Fruit fly (Drosophila melanogaster) whole organism, embryonic: ENCODE results near the gene CG13454.

Experiments
- BEAF-32 ChIP-seq: fragments of 200-800 bp; sonication (Bioruptor generic); optimal IDR thresholded peaks from 3 replicates; lab custom pipeline; 2017; ENCODE audit warnings: missing biosample characterization, missing genetic modification characterization, mild to moderate bottlenecking, moderate library complexity, missing genetic modification reagents
- CG1024 ChIP-seq: fragments of 200-800 bp; sonication (Bioruptor generic); IDR thresholded peaks from 2 replicates; pipeline ENCODE4 v1.3.6; 2022; ENCODE audit warnings: missing biosample characterization, missing genetic modification characterization
- CG11398 ChIP-seq: fragments of 200-800 bp; sonication (Bioruptor generic); optimal IDR thresholded peaks from 2 replicates; lab custom pipeline; 2016; ENCODE audit warnings: missing biosample characterization, missing genetic modification characterization
- CG11695 ChIP-seq: fragments of 200-800 bp; sonication (Bioruptor generic); IDR thresholded peaks from 3 replicates; pipeline ENCODE4 v1.3.6; 2022; ENCODE audit warnings: missing biosample characterization, missing genetic modification characterization
- CG12104 ChIP-seq: fragments of 200-800 bp; sonication (Bioruptor generic); optimal IDR thresholded peaks from 3 replicates; lab custom pipeline; 2016; ENCODE audit warnings: missing biosample characterization, missing genetic modification characterization
- CG13424 ChIP-seq: fragments of 200-800 bp; sonication (Bioruptor generic); optimal IDR thresholded peaks from 2 replicates; lab custom pipeline; 2019; ENCODE audit warnings: missing biosample characterization, mild to moderate bottlenecking, missing genetic modification characterization, moderate library complexity
- CG14014 ChIP-seq: fragments of 200-800 bp; sonication (Bioruptor generic); IDR thresholded peaks from 2 replicates; pipeline ENCODE4 v1.3.6; 2022; ENCODE audit warnings: missing biosample characterization, missing genetic modification characterization
- CG15073 ChIP-seq: fragments of 200-800 bp; sonication (Bioruptor generic); optimal IDR thresholded peaks from 2 replicates; lab custom pipeline; 2016; ENCODE audit warnings: missing biosample characterization, missing genetic modification characterization
- CG1603 ChIP-seq: fragments of 200-800 bp; sonication (Bioruptor generic); optimal IDR thresholded peaks from 2 replicates; lab custom pipeline; 2019; ENCODE audit warnings: missing biosample characterization, mild to moderate bottlenecking, missing genetic modification characterization, moderate library complexity
- CG17359 ChIP-seq: fragments of 200-800 bp; sonication (Bioruptor generic); optimal IDR thresholded peaks from 3 replicates; lab custom pipeline; 2018; ENCODE audit warnings: missing biosample characterization, mild to moderate bottlenecking, missing genetic modification characterization, moderate library complexity
- CG1832 ChIP-seq: fragments of 200-800 bp; sonication (Bioruptor generic); optimal IDR thresholded peaks from 2 replicates; lab custom pipeline; 2017; ENCODE audit warnings: missing biosample characterization, mild to moderate bottlenecking, missing genetic modification characterization, inconsistent platforms
- CG18764 ChIP-seq: fragments of 200-800 bp; sonication (Bioruptor generic); optimal IDR thresholded peaks from 3 replicates; lab custom pipeline; 2016; ENCODE audit warnings: missing biosample characterization, missing genetic modification characterization
- CG31365 ChIP-seq: fragments of 200-800 bp; sonication (Bioruptor generic); optimal IDR thresholded peaks from 2 replicates; lab custom pipeline; 2018; ENCODE audit warnings: missing biosample characterization, mild to moderate bottlenecking, missing genetic modification characterization
- CG33213 ChIP-seq: fragments of 200-800 bp; sonication (Bioruptor generic); optimal IDR thresholded peaks from 3 replicates; lab custom pipeline; 2016; ENCODE audit warnings: missing biosample characterization, missing genetic modification characterization
- CG3407 ChIP-seq: fragments of 200-800 bp; sonication (Bioruptor generic); optimal IDR thresholded peaks from 2 replicates; lab custom pipeline; 2018; ENCODE audit warnings: missing biosample characterization, mild to moderate bottlenecking, missing genetic modification characterization
- CG4328 ChIP-seq: fragments of 200-800 bp; sonication (Bioruptor generic); optimal IDR thresholded peaks from 3 replicates; lab custom pipeline; 2017; ENCODE audit warnings: missing biosample characterization, missing genetic modification reagents, missing genetic modification characterization
- CG4730 ChIP-seq: fragments of 200-800 bp; sonication (Bioruptor generic); IDR thresholded peaks from 2 replicates; pipeline ENCODE4 v1.3.6; 2022; ENCODE audit warnings: missing biosample characterization, missing genetic modification characterization
- CG6175 ChIP-seq: fragments of 200-800 bp; sonication (Bioruptor generic); IDR thresholded peaks from 3 replicates; pipeline ENCODE4 v1.3.6; 2022; ENCODE audit warnings: missing biosample characterization, missing genetic modification characterization
- CoRest ChIP-seq: fragments of 200-800 bp; sonication (Bioruptor generic); optimal IDR thresholded peaks from 3 replicates; lab custom pipeline; 2018; ENCODE audit warnings: missing biosample characterization, mild to moderate bottlenecking, missing genetic modification characterization, moderate library complexity
- CrebB ChIP-seq: fragments of 200-800 bp; sonication (Bioruptor generic); optimal IDR thresholded peaks from 3 replicates; lab custom pipeline; 2018; ENCODE audit warnings: missing biosample characterization, mild to moderate bottlenecking, missing genetic modification characterization
- D19B ChIP-seq: fragments of 200-800 bp; sonication (Bioruptor generic); optimal IDR thresholded peaks from 2 replicates; lab custom pipeline; 2017; ENCODE audit warnings: missing biosample characterization, mild to moderate bottlenecking, missing genetic modification characterization
- Dip2 ChIP-seq: fragments of 200-800 bp; sonication (Bioruptor generic); IDR thresholded peaks from 2 replicates; pipeline ENCODE4 v1.3.6; 2022; ENCODE audit warnings: missing biosample characterization, missing genetic modification characterization
- Fer3 ChIP-seq: fragments of 200-800 bp; sonication (Bioruptor generic); optimal IDR thresholded peaks from 2 replicates; lab custom pipeline; 2018; ENCODE audit warnings: missing biosample characterization, mild to moderate bottlenecking, missing genetic modification characterization, moderate library complexity
- Hr51 ChIP-seq, 2 experiments: fragments of 200-800 bp; sonication (Bioruptor generic); optimal IDR thresholded peaks; 2 replicates in 1 of 2; 3 replicates in 1 of 2; lab custom pipeline; 2016 to 2018; ENCODE audit warnings: missing biosample characterization in 2 of 2, missing genetic modification characterization in 2 of 2, mild to moderate bottlenecking in 1 of 2, moderate library complexity in 1 of 2
- MESR4 ChIP-seq: fragments of 200-800 bp; sonication (Bioruptor generic); optimal IDR thresholded peaks from 2 replicates; lab custom pipeline; 2018; ENCODE audit warnings: missing biosample characterization, mild to moderate bottlenecking, missing genetic modification characterization, moderate library complexity
- Max ChIP-seq: fragments of 200-800 bp; sonication (Bioruptor generic); optimal IDR thresholded peaks from 2 replicates; lab custom pipeline; 2016; ENCODE audit warnings: missing biosample characterization, mild to moderate bottlenecking, missing genetic modification characterization
- Ravus ChIP-seq: fragments of 200-800 bp; sonication (Bioruptor generic); IDR thresholded peaks from 2 replicates; pipeline ENCODE4 v1.3.6; 2022; ENCODE audit warnings: missing biosample characterization, missing genetic modification characterization
- Spps ChIP-seq: fragments of 200-800 bp; sonication (Bioruptor generic); optimal IDR thresholded peaks from 2 replicates; lab custom pipeline; 2018; ENCODE audit warnings: missing biosample characterization, mild to moderate bottlenecking, missing genetic modification characterization
- Trl ChIP-seq, 3 experiments: fragments of >200 bp in 2 of 3; fragments of 200-800 bp in 1 of 3; sonication (Bioruptor generic) in 1 of 3; optimal IDR thresholded peaks; 2 replicates in 1 of 3; 3 replicates in 2 of 3; lab custom pipeline; 2016 to 2017; ENCODE audit warnings: missing biosample characterization in 1 of 3, missing genetic modification characterization in 1 of 3
- bsh ChIP-seq, 2 experiments: fragments of 200-800 bp; sonication (Bioruptor generic); optimal IDR thresholded peaks; 2 replicates each; lab custom pipeline; 2017 to 2018; ENCODE audit warnings: mild to moderate bottlenecking in 2 of 2, missing biosample characterization in 2 of 2, missing genetic modification characterization in 2 of 2, moderate library complexity in 1 of 2
- crc ChIP-seq: fragments of 200-800 bp; sonication (Bioruptor generic); optimal IDR thresholded peaks from 2 replicates; lab custom pipeline; 2016; ENCODE audit warnings: missing biosample characterization, missing genetic modification characterization
- disco-r ChIP-seq: fragments of 200-800 bp; sonication (Bioruptor generic); optimal IDR thresholded peaks from 2 replicates; lab custom pipeline; 2016; ENCODE audit warnings: missing biosample characterization, missing genetic modification characterization
- dpn ChIP-seq, 2 experiments: fragments of 200-800 bp; sonication (Bioruptor generic); optimal IDR thresholded peaks; 3 replicates each; lab custom pipeline; 2016; ENCODE audit warnings: missing biosample characterization in 2 of 2, missing genetic modification characterization in 2 of 2
- ewg ChIP-seq: fragments of 200-800 bp; sonication (Bioruptor generic); optimal IDR thresholded peaks from 3 replicates; lab custom pipeline; 2017; ENCODE audit warnings: mild to moderate bottlenecking, missing biosample characterization, missing genetic modification reagents, missing genetic modification characterization
- fu2 ChIP-seq: fragments of 200-800 bp; sonication (Bioruptor generic); optimal IDR thresholded peaks from 2 replicates; lab custom pipeline; 2016; ENCODE audit warnings: missing biosample characterization, missing genetic modification characterization
- gsb-n ChIP-seq: fragments of 200-800 bp; sonication (Bioruptor generic); optimal IDR thresholded peaks from 3 replicates; lab custom pipeline; 2018; ENCODE audit warnings: missing biosample characterization, mild to moderate bottlenecking, missing genetic modification characterization
- gt ChIP-seq: fragments of 200-800 bp; sonication (Bioruptor generic); IDR thresholded peaks from 2 replicates; pipeline ENCODE4 v1.3.6; 2022; ENCODE audit warnings: missing biosample characterization, missing genetic modification characterization
- her ChIP-seq: fragments of 200-800 bp; sonication (Bioruptor generic); optimal IDR thresholded peaks from 2 replicates; lab custom pipeline; 2016; ENCODE audit warnings: missing biosample characterization, missing genetic modification characterization
- jigr1 ChIP-seq: fragments of 200-800 bp; sonication (Bioruptor generic); IDR thresholded peaks from 3 replicates; pipeline ENCODE4 v1.3.6; 2022; ENCODE audit warnings: missing biosample characterization, missing genetic modification characterization
- luna ChIP-seq: fragments of 200-800 bp; sonication (Bioruptor generic); optimal IDR thresholded peaks from 2 replicates; lab custom pipeline; 2016; ENCODE audit warnings: missing biosample characterization, missing genetic modification characterization
- nom ChIP-seq: fragments of 200-800 bp; sonication (Bioruptor generic); optimal IDR thresholded peaks from 2 replicates; lab custom pipeline; 2017; ENCODE audit warnings: missing biosample characterization, missing genetic modification characterization, mild to moderate bottlenecking, moderate library complexity, missing genetic modification reagents
- oc ChIP-seq: fragments of 200-800 bp; sonication (Bioruptor generic); optimal IDR thresholded peaks from 2 replicates; lab custom pipeline; 2018; ENCODE audit warnings: missing biosample characterization, mild to moderate bottlenecking, missing genetic modification characterization, moderate library complexity
- pros ChIP-seq: fragments of 200-800 bp; sonication (Bioruptor generic); optimal IDR thresholded peaks from 3 replicates; lab custom pipeline; 2019; ENCODE audit warnings: missing biosample characterization, mild to moderate bottlenecking, missing genetic modification characterization, moderate library complexity
- row ChIP-seq: fragments of 200-800 bp; sonication (Bioruptor generic); IDR thresholded peaks from 3 replicates; pipeline ENCODE4 v1.3.6; 2022; ENCODE audit warnings: missing biosample characterization, missing genetic modification characterization
- sens ChIP-seq: fragments of 200-800 bp; sonication (Bioruptor generic); peaks from one replicate; lab custom pipeline; 2016; ENCODE audit warnings: missing biosample characterization, missing genetic modification characterization
- ssp ChIP-seq: fragments of 200-800 bp; sonication (Bioruptor generic); IDR thresholded peaks from 2 replicates; pipeline ENCODE4 v1.3.6; 2022; ENCODE audit warnings: missing biosample characterization, missing genetic modification characterization
- tna ChIP-seq: fragments of 200-800 bp; sonication (Bioruptor generic); IDR thresholded peaks from 2 replicates; pipeline ENCODE4 v1.3.6; 2022; ENCODE audit warnings: missing biosample characterization, missing genetic modification characterization; ENCODE audit not compliant: partially characterized antibody
- tx ChIP-seq: fragments of 200-800 bp; sonication (Bioruptor generic); optimal IDR thresholded peaks from 2 replicates; lab custom pipeline; 2016; ENCODE audit warnings: missing biosample characterization, missing genetic modification characterization

CG13454 gene

DNA sequence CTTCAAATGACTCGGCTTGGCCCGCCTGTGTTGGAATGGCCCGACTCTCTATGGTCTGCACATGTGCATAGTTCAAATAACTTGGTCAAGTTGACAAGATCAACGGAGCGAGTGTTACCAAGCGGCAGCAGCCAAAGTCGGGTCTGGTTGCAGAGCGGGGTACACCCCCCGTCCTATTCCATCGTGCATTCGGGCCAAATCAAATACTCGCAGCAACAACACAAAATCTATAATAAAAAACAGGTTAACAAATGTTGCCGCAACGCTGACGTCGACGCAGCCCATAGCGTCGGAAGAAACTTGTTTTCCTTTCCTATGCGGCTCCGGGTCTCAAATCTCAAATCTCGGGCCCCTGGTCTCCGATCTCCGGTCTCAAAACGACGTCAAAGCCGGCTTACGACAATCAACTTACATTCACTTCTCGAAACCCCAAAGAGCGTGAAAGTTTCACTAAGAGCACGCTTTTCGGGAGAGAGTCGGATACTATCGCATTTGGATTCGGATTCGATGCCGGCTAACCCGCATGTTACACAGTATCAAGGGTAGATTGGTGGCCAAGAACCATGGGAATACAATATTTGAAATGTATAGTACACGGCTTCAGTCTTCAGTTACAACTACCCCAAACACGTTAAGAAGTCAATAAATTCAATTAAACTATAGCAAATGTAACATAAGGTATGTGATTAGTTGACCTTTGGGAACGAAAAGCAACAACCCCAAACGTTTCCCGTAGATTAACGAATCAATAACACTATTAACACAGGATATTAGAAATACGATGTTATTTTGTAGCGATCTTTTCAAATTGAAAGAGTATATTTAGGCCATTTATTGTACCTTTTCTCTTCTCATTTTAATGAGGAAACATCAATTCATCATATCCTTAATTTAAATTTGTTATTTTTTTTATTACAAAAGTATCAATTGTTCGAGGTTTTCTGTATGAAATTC is 17.7 kb upstream of the CG13454 start (continued):
- no peak for TF ChIP-seq tna (GFP tag; lab: Robert Waterston, UW)
- TF ChIP-seq CG1832 (GFP tag; lab: Kevin White, UChicago): no peak
- TF ChIP-seq ssp (GFP tag; lab: Robert Waterston, UW): no peak
- TF ChIP-seq sens (GFP tag; lab: Kevin White, UChicago): peak; percentile 94
- no peak for TF ChIP-seq nom (GFP tag; lab: Kevin White, UChicago)
- peak; percentile 17 to 40 for TF ChIP-seq bsh (GFP tag; optimal IDR thresholded peaks at IDR 0.05; lab: Kevin White, UChicago)
- peak; percentile 46 for TF ChIP-seq CG17359 (tag; lab: Kevin White, UChicago)
- TF ChIP-seq CG33213 (GFP tag; lab: Kevin White, UChicago): no peak
- TF ChIP-seq luna (GFP tag; lab: Kevin White, UChicago): no peak
- no peak for TF ChIP-seq BEAF-32
- TF ChIP-seq CG11695 (GFP tag; lab: Robert Waterston, UW): peak; percentile 17; the same call in 1 of the 3 replicates
- TF ChIP-seq CG11398 (GFP tag; lab: Kevin White, UChicago): no peak
- TF ChIP-seq row (GFP tag; lab: Robert Waterston, UW): peak; percentile 91
- peak; percentile 99 for TF ChIP-seq D19B (GFP tag; lab: Kevin White, UChicago)
- TF ChIP-seq Fer3 (tag; lab: Kevin White, UChicago): peak; percentile 13
- peak; percentile 59 to 66 for TF ChIP-seq dpn (GFP tag; optimal IDR thresholded peaks at IDR 0.05; lab: Kevin White, UChicago)
- no peak for TF ChIP-seq CG14014 (GFP tag; lab: Robert Waterston, UW)
- TF ChIP-seq crc (GFP tag; lab: Kevin White, UChicago): no peak
- peak; percentile 49 for TF ChIP-seq Max (GFP tag; lab: Kevin White, UChicago)
- no peak for TF ChIP-seq CG31365 (tag; lab: Kevin White, UChicago)
- TF ChIP-seq Ravus (GFP tag; lab: Robert Waterston, UW): no peak
- TF ChIP-seq Spps: no peak
- peak; percentile 50 for TF ChIP-seq ewg
- TF ChIP-seq CoRest (tag; lab: Kevin White, UChicago): peak; percentile 87
- TF ChIP-seq CG13424 (tag; lab: Kevin White, UChicago): peak; percentile 68
- peak; percentile 50 for TF ChIP-seq CG4328 (GFP tag; lab: Kevin White, UChicago)
- TF ChIP-seq CG6175 (GFP tag; lab: Robert Waterston, UW): 0 out of 3 replicates have a peak, but pooled peaks have one; percentile 14
- TF ChIP-seq Dip2 (GFP tag; lab: Robert Waterston, UW): no peak
- no peak for TF ChIP-seq CrebB (tag; lab: Kevin White, UChicago)
- TF ChIP-seq CG18764 (GFP tag; lab: Kevin White, UChicago): no peak
- TF ChIP-seq oc (tag; lab: Kevin White, UChicago): no peak
- peak; percentile 38 for TF ChIP-seq CG3407 (GFP tag; lab: Kevin White, UChicago)
- peak in 1 of 2 experiments; percentile 77 for TF ChIP-seq Hr51 (GFP tag; optimal IDR thresholded peaks at IDR 0.05; lab: Kevin White, UChicago)
- TF ChIP-seq jigr1 (GFP tag; lab: Robert Waterston, UW): no peak
- TF ChIP-seq CG12104 (GFP tag; lab: Kevin White, UChicago): peak; percentile 30
- no peak for TF ChIP-seq CG15073 (GFP tag; lab: Kevin White, UChicago)
- TF ChIP-seq pros (GFP tag; lab: Kevin White, UChicago): peak; percentile 18
- TF ChIP-seq CG1603 (tag; lab: Kevin White, UChicago): peak; percentile 44
- no peak for TF ChIP-seq CG1024 (GFP tag; lab: Robert Waterston, UW)
- TF ChIP-seq gsb-n (tag; lab: Kevin White, UChicago): peak; percentile 34
- no peak for TF ChIP-seq gt (GFP tag; lab: Robert Waterston, UW)
- no peak for TF ChIP-seq disco-r (GFP tag; lab: Kevin White, UChicago)
- TF ChIP-seq CG4730 (GFP tag; lab: Robert Waterston, UW): no peak
- TF ChIP-seq tx (GFP tag; lab: Kevin White, UChicago): peak; percentile 9
- peak in 1 of 2 experiments; percentile 68 for TF ChIP-seq Trl (optimal IDR thresholded peaks at IDR 0.05; lab: Kevin White, UChicago)
- no peak for TF ChIP-seq Trl (GFP tag; optimal IDR thresholded peaks at IDR 0.05; lab: Kevin White, UChicago)
- TF ChIP-seq fu2 (GFP tag; lab: Kevin White, UChicago): peak; percentile 16
- no peak for TF ChIP-seq her (GFP tag; lab: Kevin White, UChicago)
- no peak for TF ChIP-seq MESR4 (GFP tag; lab: Kevin White, UChicago)
